Fruit fly (Drosophila melanogaster) whole organism, embryonic: Measurements from ENCODE around the gene ATP7.

Experiments
- Abd-B ChIP-seq: fragments of 200-800 bp; sonication (Bioruptor generic); optimal IDR thresholded peaks from 2 replicates; lab custom pipeline; 2018; ENCODE audit warnings: missing biosample characterization, mild to moderate bottlenecking, missing genetic modification characterization, moderate library complexity
- Adf1 ChIP-seq: fragments of 200-800 bp; sonication (Bioruptor generic); IDR thresholded peaks from 2 replicates; pipeline ENCODE4 v1.3.6; 2022; ENCODE audit warnings: missing biosample characterization, missing genetic modification characterization
- C15 ChIP-seq: fragments of 200-800 bp; sonication (Bioruptor generic); IDR thresholded peaks from 3 replicates; pipeline ENCODE4 v1.3.6; 2022; ENCODE audit warnings: missing biosample characterization, missing genetic modification characterization
- CG10209 ChIP-seq: fragments of 200-800 bp; sonication (Bioruptor generic); optimal IDR thresholded peaks from 3 replicates; lab custom pipeline; 2017; ENCODE audit warnings: missing biosample characterization, mild to moderate bottlenecking, missing genetic modification characterization, missing genetic modification reagents
- CG11560 ChIP-seq: fragments of 200-800 bp; sonication (Bioruptor generic); IDR thresholded peaks from 3 replicates; pipeline ENCODE4 v1.3.6; 2022; ENCODE audit warnings: missing biosample characterization, missing genetic modification characterization
- CG12071 ChIP-seq: fragments of 200-800 bp; sonication (Bioruptor generic); optimal IDR thresholded peaks from 3 replicates; lab custom pipeline; 2018; ENCODE audit warnings: missing biosample characterization, mild to moderate bottlenecking, missing genetic modification characterization
- CG12155 ChIP-seq: fragments of 200-800 bp; sonication (Bioruptor generic); optimal IDR thresholded peaks from 3 replicates; lab custom pipeline; 2016; ENCODE audit warnings: missing biosample characterization, missing genetic modification characterization
- CG14441 ChIP-seq: fragments of 200-800 bp; sonication (Bioruptor generic); IDR thresholded peaks from 2 replicates; pipeline ENCODE4 v1.3.6; 2022; ENCODE audit warnings: missing biosample characterization, missing genetic modification characterization
- CG14965 ChIP-seq: fragments of 200-800 bp; sonication (Bioruptor generic); optimal IDR thresholded peaks from 2 replicates; lab custom pipeline; 2016; ENCODE audit warnings: missing biosample characterization, missing genetic modification characterization, borderline replicate concordance
- CG16863 ChIP-seq: fragments of 200-800 bp; sonication (Bioruptor generic); optimal IDR thresholded peaks from 3 replicates; lab custom pipeline; 2016; ENCODE audit warnings: missing biosample characterization, missing genetic modification characterization
- CG17186 ChIP-seq: fragments of 200-800 bp; sonication (Bioruptor generic); optimal IDR thresholded peaks from 3 replicates; lab custom pipeline; 2017; ENCODE audit warnings: missing biosample characterization, missing genetic modification reagents, missing genetic modification characterization
- CG2120 ChIP-seq: fragments of 200-800 bp; sonication (Bioruptor generic); optimal IDR thresholded peaks from 3 replicates; lab custom pipeline; 2016; ENCODE audit warnings: missing biosample characterization, missing genetic modification characterization
- CG2889 ChIP-seq: fragments of 200-800 bp; sonication (Bioruptor generic); IDR thresholded peaks from 3 replicates; pipeline ENCODE4 v1.3.6; 2022; ENCODE audit warnings: missing biosample characterization, missing genetic modification characterization
- CG3163 ChIP-seq: fragments of 200-800 bp; sonication (Bioruptor generic); optimal IDR thresholded peaks from 3 replicates; lab custom pipeline; 2016; ENCODE audit warnings: missing biosample characterization, missing genetic modification characterization
- CG33557 ChIP-seq: fragments of 200-800 bp; sonication (Bioruptor generic); optimal IDR thresholded peaks from 2 replicates; lab custom pipeline; 2019; ENCODE audit warnings: missing biosample characterization, mild to moderate bottlenecking, missing genetic modification characterization, moderate library complexity
- CG3726 ChIP-seq: fragments of 200-800 bp; sonication (Bioruptor generic); IDR thresholded peaks from 3 replicates; pipeline ENCODE4, ENCODE4 v1.3.6; 2022; ENCODE audit warnings: missing biosample characterization, missing genetic modification characterization
- CG6254 ChIP-seq: fragments of 200-800 bp; sonication (Bioruptor generic); optimal IDR thresholded peaks from 3 replicates; lab custom pipeline; 2017; ENCODE audit warnings: mild to moderate bottlenecking, missing biosample characterization, missing genetic modification reagents, missing genetic modification characterization
- CG6654 ChIP-seq: fragments of 200-800 bp; sonication (Bioruptor generic); optimal IDR thresholded peaks from 2 replicates; lab custom pipeline; 2017; ENCODE audit warnings: missing biosample characterization, mild to moderate bottlenecking, missing genetic modification characterization
- CG7271 ChIP-seq: fragments of 200-800 bp; sonication (Bioruptor generic); optimal IDR thresholded peaks from 2 replicates; lab custom pipeline; 2018; ENCODE audit warnings: missing biosample characterization, mild to moderate bottlenecking, missing genetic modification characterization, moderate library complexity
- CG7372 ChIP-seq: fragments of 200-800 bp; sonication (Bioruptor generic); IDR thresholded peaks from 2 replicates; pipeline ENCODE4 v1.3.6; 2022; ENCODE audit warnings: missing biosample characterization, missing genetic modification characterization
- CG7556 ChIP-seq: fragments of 200-800 bp; sonication (Bioruptor generic); optimal IDR thresholded peaks from 2 replicates; lab custom pipeline; 2017; ENCODE audit warnings: missing biosample characterization, mild to moderate bottlenecking, missing genetic modification characterization
- CG9797 ChIP-seq: fragments of 200-800 bp; sonication (Bioruptor generic); optimal IDR thresholded peaks from 3 replicates; lab custom pipeline; 2018; ENCODE audit warnings: missing biosample characterization, mild to moderate bottlenecking, missing genetic modification characterization
- CTCF ChIP-seq: fragments of 200-800 bp; sonication (Bioruptor generic); optimal IDR thresholded peaks from 2 replicates; lab custom pipeline; 2017; ENCODE audit warnings: missing biosample characterization, mild to moderate bottlenecking, missing genetic modification characterization, moderate library complexity
- Dll ChIP-seq: fragments of 200-800 bp; sonication (Bioruptor generic); IDR thresholded peaks from 4 replicates; pipeline ENCODE4 v1.3.6; 2022; ENCODE audit warnings: missing biosample characterization, missing genetic modification characterization; ENCODE audit not compliant: partially characterized antibody
- Doc2 ChIP-seq: fragments of 200-800 bp; sonication (Bioruptor generic); IDR thresholded peaks from 2 replicates; pipeline ENCODE4 v1.3.6; 2022; ENCODE audit warnings: missing biosample characterization, missing genetic modification characterization
- Drgx ChIP-seq: fragments of 200-800 bp; sonication (Bioruptor generic); IDR thresholded peaks from 2 replicates; pipeline ENCODE4 v1.3.6; 2022; ENCODE audit warnings: missing biosample characterization, missing genetic modification characterization
- E2f1 ChIP-seq: fragments of 200-800 bp; sonication (Bioruptor generic); IDR thresholded peaks from 2 replicates; pipeline ENCODE4 v1.3.6; 2022; ENCODE audit warnings: missing biosample characterization, missing genetic modification characterization
- Hmr ChIP-seq: fragments of 200-800 bp; sonication (Bioruptor generic); optimal IDR thresholded peaks from 3 replicates; lab custom pipeline; 2017; ENCODE audit warnings: mild to moderate bottlenecking, missing biosample characterization, missing genetic modification reagents, missing genetic modification characterization
- MTF-1 ChIP-seq: fragments of 200-800 bp; sonication (Bioruptor generic); optimal IDR thresholded peaks from 2 replicates; lab custom pipeline; 2018; ENCODE audit warnings: missing biosample characterization, mild to moderate bottlenecking, missing genetic modification characterization, borderline replicate concordance
- NFAT ChIP-seq: fragments of 200-800 bp; sonication (Bioruptor generic); IDR thresholded peaks from 2 replicates; pipeline ENCODE4 v1.3.6; 2022; ENCODE audit warnings: missing biosample characterization, missing genetic modification characterization
- NfI ChIP-seq: fragments of 200-800 bp; sonication (Bioruptor generic); optimal IDR thresholded peaks from 3 replicates; lab custom pipeline; 2018; ENCODE audit warnings: missing biosample characterization, mild to moderate bottlenecking, missing genetic modification characterization, moderate library complexity
- Rx ChIP-seq: fragments of 200-800 bp; sonication (Bioruptor generic); IDR thresholded peaks from 2 replicates; pipeline ENCODE4 v1.3.6; 2022; ENCODE audit warnings: missing biosample characterization, missing genetic modification characterization
- Six4 ChIP-seq: fragments of 200-800 bp; sonication (Bioruptor generic); optimal IDR thresholded peaks from 2 replicates; lab custom pipeline; 2016; ENCODE audit warnings: missing biosample characterization, missing genetic modification characterization
- Spps ChIP-seq: fragments of 200-800 bp; sonication (Bioruptor generic); optimal IDR thresholded peaks from 2 replicates; lab custom pipeline; 2018; ENCODE audit warnings: missing biosample characterization, mild to moderate bottlenecking, missing genetic modification characterization
- Sry-β ChIP-seq: fragments of 200-800 bp; sonication (Bioruptor generic); optimal IDR thresholded peaks from 2 replicates; lab custom pipeline; 2018; ENCODE audit warnings: missing biosample characterization, mild to moderate bottlenecking, missing genetic modification characterization, moderate library complexity
- Trl ChIP-seq, 3 experiments: fragments of >200 bp in 2 of 3; fragments of 200-800 bp in 1 of 3; sonication (Bioruptor generic) in 1 of 3; optimal IDR thresholded peaks; 2 replicates in 1 of 3; 3 replicates in 2 of 3; lab custom pipeline; 2016 to 2017; ENCODE audit warnings: missing biosample characterization in 1 of 3, missing genetic modification characterization in 1 of 3
- btn ChIP-seq: fragments of 200-800 bp; sonication (Bioruptor generic); optimal IDR thresholded peaks from 2 replicates; lab custom pipeline; 2016; ENCODE audit warnings: missing biosample characterization, missing genetic modification characterization
- crol ChIP-seq: fragments of 200-800 bp; sonication (Bioruptor generic); IDR thresholded peaks from 2 replicates; pipeline ENCODE4 v1.3.6; 2022; ENCODE audit warnings: missing biosample characterization, missing genetic modification characterization
- danr ChIP-seq: fragments of 200-800 bp; sonication (Bioruptor generic); IDR thresholded peaks from 2 replicates; pipeline ENCODE4 v1.3.6; 2022; ENCODE audit warnings: missing biosample characterization, missing genetic modification characterization
- gem ChIP-seq: fragments of 200-800 bp; sonication (Bioruptor generic); optimal IDR thresholded peaks from 2 replicates; lab custom pipeline; 2019; ENCODE audit warnings: missing biosample characterization, mild to moderate bottlenecking, missing genetic modification characterization, moderate library complexity
- gsb-n ChIP-seq: fragments of 200-800 bp; sonication (Bioruptor generic); optimal IDR thresholded peaks from 3 replicates; lab custom pipeline; 2018; ENCODE audit warnings: missing biosample characterization, mild to moderate bottlenecking, missing genetic modification characterization
- hb ChIP-seq: fragments of 200-800 bp; sonication (Bioruptor generic); IDR thresholded peaks from 3 replicates; pipeline ENCODE4 v1.3.6; 2022; ENCODE audit warnings: missing biosample characterization, missing genetic modification characterization; ENCODE audit not compliant: partially characterized antibody
- knrl ChIP-seq: fragments of 200-800 bp; sonication (Bioruptor generic); IDR thresholded peaks from 3 replicates; pipeline ENCODE4 v1.3.6; 2022; ENCODE audit warnings: missing biosample characterization, missing genetic modification characterization; ENCODE audit not compliant: partially characterized antibody
- lab ChIP-seq: fragments of 200-800 bp; sonication (Bioruptor generic); optimal IDR thresholded peaks from 3 replicates; lab custom pipeline; 2017; ENCODE audit warnings: missing biosample characterization, missing genetic modification characterization, mild to moderate bottlenecking, moderate library complexity, missing genetic modification reagents
- nau ChIP-seq: fragments of 200-800 bp; sonication (Bioruptor generic); optimal IDR thresholded peaks from 3 replicates; lab custom pipeline; 2017; ENCODE audit warnings: missing biosample characterization, mild to moderate bottlenecking, missing genetic modification characterization, missing genetic modification reagents
- pan ChIP-seq, 4 experiments: fragments of >200 bp in 3 of 4; fragments of 200-800 bp in 1 of 4; sonication (Bioruptor generic) in 1 of 4; optimal IDR thresholded peaks in 3 of 4; IDR thresholded peaks in 1 of 4; 2 replicates each; pipeline versions ENCODE4 v1.3.6 to Lab custom; 2017 to 2022; ENCODE audit warnings: missing biosample characterization in 2 of 4, missing genetic modification characterization in 2 of 4, mixed read lengths in 1 of 4
- pb ChIP-seq: fragments of 200-800 bp; sonication (Bioruptor generic); optimal IDR thresholded peaks from 3 replicates; lab custom pipeline; 2016; ENCODE audit warnings: missing biosample characterization, missing genetic modification characterization
- seq ChIP-seq: fragments of 200-800 bp; sonication (Bioruptor generic); IDR thresholded peaks from 2 replicates; pipeline ENCODE4 v1.3.6; 2022; ENCODE audit warnings: missing biosample characterization, missing genetic modification characterization
- slou ChIP-seq: fragments of 200-800 bp; sonication (Bioruptor generic); optimal IDR thresholded peaks from 3 replicates; lab custom pipeline; 2016; ENCODE audit warnings: missing biosample characterization, missing genetic modification characterization
- zen2 ChIP-seq: fragments of 200-800 bp; sonication (Bioruptor generic); IDR thresholded peaks from 3 replicates; pipeline ENCODE4 v1.3.6; 2022; ENCODE audit warnings: missing biosample characterization, missing genetic modification characterization; ENCODE audit not compliant: partially characterized antibody
- zfh1 ChIP-seq: fragments of 200-800 bp; sonication (Bioruptor generic); IDR thresholded peaks from 3 replicates; pipeline ENCODE4 v1.3.6; 2022; ENCODE audit warnings: missing biosample characterization, missing genetic modification characterization

The ATP7 gene

DNA sequence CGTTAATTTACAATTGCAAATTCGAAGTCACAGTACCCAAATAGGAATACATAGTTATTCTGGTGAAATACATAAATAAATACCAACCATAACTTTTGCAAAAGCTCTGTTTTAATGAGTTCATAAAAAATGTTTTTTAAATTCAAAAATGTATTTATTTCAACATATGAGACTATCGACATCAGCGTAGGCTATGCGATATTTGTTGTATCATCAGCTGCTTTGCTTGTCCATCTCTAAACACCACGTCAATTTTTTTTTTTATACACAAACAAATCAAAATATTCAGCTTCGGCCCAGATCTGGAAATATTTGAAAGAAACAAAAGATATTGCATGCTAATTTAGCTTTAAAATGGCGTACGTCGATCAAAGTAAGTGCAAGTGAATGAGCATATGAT is 33.3 kb downstream of the ATP7 start, which contains the start of gene CG1840 (continued):
- TF ChIP-seq pan (optimal IDR thresholded peaks at IDR 0.05; lab: Kevin White, UChicago) (no peak), pan (GFP tag; optimal IDR thresholded peaks at IDR 0.05 in 1 of 2, IDR thresholded peaks at IDR 0.05 in 1 of 2) (no peak), seq (GFP tag; lab: Robert Waterston, UW) (no peak), gem (tag; lab: Kevin White, UChicago) (no peak), nau (no peak), zfh1 (GFP tag; lab: Robert Waterston, UW) (no peak), Hmr (GFP tag; lab: Kevin White, UChicago) (no peak), Abd-B (no peak), CTCF (no peak), CG6654 (no peak), CG2120 (peak; percentile 37), MTF-1 (GFP tag; lab: Kevin White, UChicago) (no peak), CG12155 (GFP tag; lab: Kevin White, UChicago) (no peak), slou (GFP tag; lab: Kevin White, UChicago) (no peak), danr (GFP tag; lab: Robert Waterston, UW) (no peak), Rx (no peak), CG3726 (GFP tag; lab: Robert Waterston, UW) (no peak), CG11560 (tag; lab: Robert Waterston, UW) (no peak), CG33557 (no peak), Adf1 (GFP tag; lab: Robert Waterston, UW) (no peak), lab (no peak), CG16863 (GFP tag; lab: Kevin White, UChicago) (no peak), C15 (GFP tag; lab: Robert Waterston, UW) (no peak), CG3163 (GFP tag; lab: Kevin White, UChicago) (no peak), CG10209 (GFP tag; lab: Kevin White, UChicago) (no peak), CG14441 (no peak), hb (GFP tag; lab: Robert Waterston, UW) (0 out of 3 replicates have a peak, but pooled peaks have one; percentile 60), zen2 (GFP tag; lab: Robert Waterston, UW) (peak; percentile 67; the same call in 1 of the 3 replicates), Sry-β (GFP tag; lab: Kevin White, UChicago) (no peak), pb (GFP tag; lab: Kevin White, UChicago) (no peak), E2f1 (GFP tag; lab: Robert Waterston, UW) (no peak), CG7556 (GFP tag; lab: Kevin White, UChicago) (no peak), CG17186 (GFP tag; lab: Kevin White, UChicago) (no peak), CG7372 (GFP tag; lab: Robert Waterston, UW) (no peak), NFAT (GFP tag; lab: Robert Waterston, UW) (no peak), Doc2 (GFP tag; lab: Robert Waterston, UW) (no peak), gsb-n (tag; lab: Kevin White, UChicago) (no peak), Spps (no peak), NfI (GFP tag; lab: Kevin White, UChicago) (no peak), CG12071 (GFP tag; lab: Kevin White, UChicago) (no peak), CG7271 (tag; lab: Kevin White, UChicago) (no peak), btn (GFP tag; lab: Kevin White, UChicago) (no peak), crol (GFP tag; lab: Robert Waterston, UW) (no peak), Drgx (GFP tag; lab: Robert Waterston, UW) (no peak), CG6254 (GFP tag; lab: Kevin White, UChicago) (no peak), CG14965 (GFP tag; lab: Kevin White, UChicago) (no peak), Dll (GFP tag; lab: Robert Waterston, UW) (peak; percentile 81), knrl (GFP tag; lab: Robert Waterston, UW) (peak; percentile 69; the same call in 2 of the 3 replicates), CG2889 (no peak), Six4 (GFP tag; lab: Kevin White, UChicago) (no peak), Trl (optimal IDR thresholded peaks at IDR 0.05; lab: Kevin White, UChicago) (no peak), Trl (GFP tag; optimal IDR thresholded peaks at IDR 0.05; lab: Kevin White, UChicago) (no peak), CG9797 (GFP tag; lab: Kevin White, UChicago) (no peak)
